Worm (Caenorhabditis elegans) whole organism, late embryonic: ENCODE measurements around the gene R144.12.

Experiments used
- C08G9.2 ChIP-seq: sonication (generic microtip); optimal IDR thresholded peaks from 2 replicates; lab custom pipeline; 2016; ENCODE audit warnings: mild to moderate bottlenecking, missing genetic modification characterization, moderate library complexity, missing compliant biosample characterization
- K09A11.1 ChIP-seq: sonication (generic microtip); optimal IDR thresholded peaks from 2 replicates; lab custom pipeline; 2017; ENCODE audit warnings: antibody characterized with exemption, mild to moderate bottlenecking, missing genetic modification characterization, missing compliant biosample characterization; ENCODE audit not compliant: insufficient read depth
- Y22D7AL.16 ChIP-seq: sonication (generic microtip); optimal IDR thresholded peaks from 2 replicates; lab custom pipeline; 2016; ENCODE audit warnings: missing genetic modification characterization, missing compliant biosample characterization
- ahr-1 ChIP-seq: sonication (generic microtip); optimal IDR thresholded peaks from 2 replicates; lab custom pipeline; 2016; ENCODE audit warnings: missing genetic modification characterization, missing compliant biosample characterization
- ceh-18 ChIP-seq: sonication (generic microtip); optimal IDR thresholded peaks from 2 replicates; lab custom pipeline; 2016; ENCODE audit warnings: missing genetic modification characterization, missing compliant biosample characterization
- ceh-19 ChIP-seq: fragments of 200-800 bp; sonication (Bioruptor generic); optimal IDR thresholded peaks from 2 replicates; lab custom pipeline; 2018; ENCODE audit warnings: mild to moderate bottlenecking, missing genetic modification characterization, missing compliant biosample characterization
- ceh-2 ChIP-seq: sonication (generic microtip); optimal IDR thresholded peaks from 2 replicates; lab custom pipeline; 2016; ENCODE audit warnings: missing genotype, missing genetic modification characterization, missing compliant biosample characterization
- ceh-22 ChIP-seq: sonication (generic microtip); optimal IDR thresholded peaks from 2 replicates; lab custom pipeline; 2017; ENCODE audit warnings: missing biosample characterization, missing genetic modification characterization
- ceh-30 ChIP-seq: fragments of 150-350 bp; optimal IDR thresholded peaks from 2 replicates; lab custom pipeline; 2014; ENCODE audit warnings: missing biosample characterization, missing genetic modification characterization
- ceh-31 ChIP-seq: sonication (generic microtip); optimal IDR thresholded peaks from 2 replicates; lab custom pipeline; 2016; ENCODE audit warnings: missing genetic modification characterization, missing compliant biosample characterization
- ceh-34 ChIP-seq: sonication (generic microtip); optimal IDR thresholded peaks from 2 replicates; lab custom pipeline; 2016; ENCODE audit warnings: mild to moderate bottlenecking, missing genetic modification characterization, missing compliant biosample characterization
- ceh-48 ChIP-seq: sonication (generic microtip); optimal IDR thresholded peaks from 2 replicates; lab custom pipeline; 2016; ENCODE audit warnings: missing genetic modification characterization, inconsistent platforms, missing compliant biosample characterization
- ceh-6 ChIP-seq: fragments of 200-800 bp; sonication (Bioruptor generic); optimal IDR thresholded peaks from 2 replicates; lab custom pipeline; 2018; ENCODE audit warnings: mild to moderate bottlenecking, missing genetic modification characterization, missing compliant biosample characterization
- dve-1 ChIP-seq: sonication (generic microtip); optimal IDR thresholded peaks from 2 replicates; lab custom pipeline; 2017; ENCODE audit warnings: antibody characterized with exemption, mild to moderate bottlenecking, missing genetic modification characterization, missing compliant biosample characterization
- elt-2 ChIP-seq: sonication (generic microtip); optimal IDR thresholded peaks from 2 replicates; lab custom pipeline; 2016; ENCODE audit warnings: missing genetic modification reagents, missing genetic modification characterization, missing compliant biosample characterization
- elt-4 ChIP-seq: sonication (generic microtip); optimal IDR thresholded peaks from 2 replicates; lab custom pipeline; 2016; ENCODE audit warnings: missing genetic modification characterization, missing compliant biosample characterization
- ets-4 ChIP-seq: sonication (generic microtip); optimal IDR thresholded peaks from 2 replicates; lab custom pipeline; 2016; ENCODE audit warnings: missing genetic modification characterization, missing compliant biosample characterization
- eyg-1 ChIP-seq: sonication (generic microtip); optimal IDR thresholded peaks from 2 replicates; lab custom pipeline; 2016; ENCODE audit warnings: missing genotype, missing genetic modification characterization, missing compliant biosample characterization
- fax-1 ChIP-seq: sonication (generic microtip); optimal IDR thresholded peaks from 2 replicates; lab custom pipeline; 2016; ENCODE audit warnings: missing genotype, missing genetic modification characterization, missing compliant biosample characterization
- fkh-10 ChIP-seq: fragments of 150-350 bp; optimal IDR thresholded peaks from 2 replicates; lab custom pipeline; 2014; ENCODE audit warnings: missing biosample characterization, missing genetic modification reagents, missing genetic modification characterization
- hlh-13 ChIP-seq: fragments of 200-800 bp; sonication (Bioruptor generic); optimal IDR thresholded peaks from 2 replicates; lab custom pipeline; 2018; ENCODE audit warnings: mild to moderate bottlenecking, missing genetic modification characterization, missing compliant biosample characterization
- hlh-15 ChIP-seq: sonication (generic microtip); optimal IDR thresholded peaks from 2 replicates; lab custom pipeline; 2016; ENCODE audit warnings: missing genetic modification characterization, missing compliant biosample characterization
- hlh-8 ChIP-seq: sonication (generic microtip); optimal IDR thresholded peaks from 2 replicates; lab custom pipeline; 2016; ENCODE audit warnings: missing genotype, missing genetic modification characterization, missing compliant biosample characterization
- mec-3 ChIP-seq: sonication (generic microtip); optimal IDR thresholded peaks from 2 replicates; lab custom pipeline; 2016; ENCODE audit warnings: borderline replicate concordance, missing genetic modification characterization, missing compliant biosample characterization
- nfya-1 ChIP-seq: sonication (generic microtip); optimal IDR thresholded peaks from 2 replicates; lab custom pipeline; 2017; ENCODE audit warnings: missing genetic modification characterization, mild to moderate bottlenecking, missing compliant biosample characterization, antibody characterized with exemption, moderate library complexity
- pag-3 ChIP-seq: sonication (generic microtip); optimal IDR thresholded peaks from 2 replicates; lab custom pipeline; 2016; ENCODE audit warnings: missing compliant biosample characterization, missing genetic modification characterization, borderline replicate concordance
- pat-9 ChIP-seq: fragments of 200-800 bp; sonication (Bioruptor generic); optimal IDR thresholded peaks from 2 replicates; lab custom pipeline; 2018; ENCODE audit warnings: mild to moderate bottlenecking, missing genetic modification characterization, moderate library complexity, missing compliant biosample characterization
- pha-4 ChIP-seq: fragments of 150-350 bp; optimal IDR thresholded peaks from 2 replicates; lab custom pipeline; 2018; ENCODE audit warnings: missing biosample characterization, missing genetic modification reagents, missing genetic modification characterization
- pqm-1 ChIP-seq: sonication (generic microtip); optimal IDR thresholded peaks from 2 replicates; lab custom pipeline; 2016; ENCODE audit warnings: missing genetic modification characterization, missing compliant biosample characterization
- ref-2 ChIP-seq: sonication (generic microtip); optimal IDR thresholded peaks from 2 replicates; lab custom pipeline; 2016; ENCODE audit warnings: missing genetic modification characterization, missing compliant biosample characterization
- sox-4 ChIP-seq: sonication (generic microtip); optimal IDR thresholded peaks from 2 replicates; lab custom pipeline; 2017; ENCODE audit warnings: mild to moderate bottlenecking, missing genetic modification characterization, inconsistent platforms, missing compliant biosample characterization
- syd-9 ChIP-seq: sonication (generic microtip); optimal IDR thresholded peaks from 2 replicates; lab custom pipeline; 2016; ENCODE audit warnings: mild to moderate bottlenecking, missing genetic modification characterization, moderate library complexity, missing compliant biosample characterization
- tbx-2 ChIP-seq: sonication (generic microtip); optimal IDR thresholded peaks from 2 replicates; lab custom pipeline; 2016; ENCODE audit warnings: missing genetic modification characterization, missing compliant biosample characterization
- tbx-7 ChIP-seq: sonication (generic microtip); optimal IDR thresholded peaks from 2 replicates; lab custom pipeline; 2016; ENCODE audit warnings: missing genotype, missing genetic modification characterization, missing compliant biosample characterization
- unc-42 ChIP-seq: sonication (generic microtip); optimal IDR thresholded peaks from 2 replicates; lab custom pipeline; 2016; ENCODE audit warnings: missing genotype, missing genetic modification characterization, missing compliant biosample characterization
- unc-86 ChIP-seq: sonication (generic microtip); optimal IDR thresholded peaks from 2 replicates; lab custom pipeline; 2016; ENCODE audit warnings: missing genetic modification characterization, missing compliant biosample characterization
- zip-5 ChIP-seq: sonication (generic microtip); optimal IDR thresholded peaks from 2 replicates; lab custom pipeline; 2016; ENCODE audit warnings: missing genetic modification characterization, missing compliant biosample characterization

Gene R144.12

DNA sequence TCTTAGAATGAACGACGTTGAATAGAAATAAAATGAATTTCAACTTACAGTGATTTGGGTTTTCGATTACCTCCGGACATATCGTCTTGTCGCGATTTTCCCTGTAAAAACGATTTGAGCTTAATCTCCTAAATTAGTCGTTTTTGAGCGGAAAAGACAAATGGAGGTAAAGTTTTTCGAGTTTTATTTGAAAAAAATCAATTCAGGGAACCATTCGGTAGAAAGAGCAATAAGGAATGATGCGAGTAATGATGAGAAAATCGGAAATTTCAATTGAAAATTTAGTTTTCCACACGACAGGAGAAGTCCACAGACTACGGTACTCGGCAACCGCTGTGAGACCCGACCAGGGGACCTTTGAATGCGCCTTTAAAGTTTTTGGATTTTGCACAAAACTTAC lies 4.5 kb downstream of the R144.12 start, which contains the start of gene R144.10:
R144.10 (minus strand) TSS at position 101 of the 400 bp plus-strand sequence.
- TF ChIP-seq elt-2 (tag; lab: Kevin White, UChicago) (no peak), K09A11.1 (tag; lab: Kevin White, UChicago) (no peak), hlh-8 (tag; lab: Kevin White, UChicago) (no peak), syd-9 (tag; lab: Kevin White, UChicago) (no peak), pag-3 (tag; lab: Kevin White, UChicago) (no peak), ceh-22 (tag; lab: Kevin White, UChicago) (no peak), ets-4 (tag; lab: Kevin White, UChicago) (no peak), eyg-1 (tag; lab: Kevin White, UChicago) (no peak), pat-9 (tag; lab: Kevin White, UChicago) (no peak), Y22D7AL.16 (tag; lab: Kevin White, UChicago) (no peak), pqm-1 (tag; lab: Kevin White, UChicago) (no peak)

- no peak for TF ChIP-seq ceh-18 (tag; lab: Kevin White, UChicago)
- TF ChIP-seq ceh-2 (tag; lab: Kevin White, UChicago): peak; percentile 24
- TF ChIP-seq ets-4 (tag; lab: Kevin White, UChicago): peak; percentile 73
- TF ChIP-seq, all 69 proteins: peak for 2
These were observed 7.8 kb downstream of the R144.12 start, which contains the start of gene smcr-8 for ce11 chrIII:4998956-4999425. smcr-8 (plus strand) TSS chrIII:4999375.

ce11 chrIII:4998111-4998859 lies 8.5 kb downstream of the R144.12 start, which contains the start of gene tmem-131:
tmem-131 (minus strand) TSS chrIII:4998161.
- TF ChIP-seq fax-1 (no peak), ceh-30 (no peak), ceh-6 (no peak), nfya-1 (tag; lab: Kevin White, UChicago) (peak; percentile 14)

ce11 chrIII:4987666-4988065 lies 19.1 kb downstream of the R144.12 start:
- TF ChIP-seq ceh-48 (no peak), hlh-15 (tag; lab: Kevin White, UChicago) (no peak), ets-4 (tag; lab: Kevin White, UChicago) (no peak), unc-86 (tag; lab: Kevin White, UChicago) (no peak), ahr-1 (tag; lab: Kevin White, UChicago) (no peak), ceh-34 (tag; lab: Kevin White, UChicago) (no peak), fkh-10 (no peak), pha-4 (tag; lab: Kevin White, UChicago) (no peak), pqm-1 (tag; lab: Kevin White, UChicago) (no peak), sox-4 (tag; lab: Kevin White, UChicago) (no peak), pag-3 (tag; lab: Kevin White, UChicago) (no peak), ceh-19 (GFP tag; lab: Kevin White, UChicago) (no peak), hlh-13 (GFP tag; lab: Kevin White, UChicago) (no peak), unc-42 (tag; lab: Kevin White, UChicago) (no peak)

- TF ChIP-seq ceh-2 (tag; lab: Kevin White, UChicago) (peak; percentile 58), mec-3 (tag; lab: Kevin White, UChicago) (peak; percentile 21), ref-2 (peak; percentile 18), ceh-31 (tag; lab: Kevin White, UChicago) (peak; percentile 68), dve-1 (tag; lab: Kevin White, UChicago) (no peak), ets-4 (tag; lab: Kevin White, UChicago) (peak; percentile 94), C08G9.2 (peak; percentile 83), zip-5 (tag; lab: Kevin White, UChicago) (no peak), Y22D7AL.16 (tag; lab: Kevin White, UChicago) (no peak), elt-4 (tag; lab: Kevin White, UChicago) (no peak), tbx-2 (tag; lab: Kevin White, UChicago) (peak; percentile 59), tbx-7 (tag; lab: Kevin White, UChicago) (peak; percentile 63)
These were observed 20.0 kb downstream of the R144.12 start, which contains the start of the genes C27F2.10 and wdr-60 for ce11 chrIII:4986790-4987259. C27F2.10 (minus strand) TSS chrIII:4986898. wdr-60 (plus strand) TSS chrIII:4987209.
